Fruit fly (Drosophila melanogaster): ENCODE measurements around the gene spn-A.
A peak's percentile ranks its signal among the peaks of the same experiment; 100 is the strongest.

Gene spn-A

dm6 chr3R:30039494-30039893 is 16.3 kb downstream of the spn-A start, which contains the start of the genes janA, Sry-alpha and Sry-beta (continued):
- TF ChIP-seq tgo (GFP tag; IDR thresholded peaks at IDR 0.05) (no peak), ase (GFP tag; IDR thresholded peaks at IDR 0.05) (no peak), pb (GFP tag; optimal IDR thresholded peaks at IDR 0.05) (no peak), Xbp1 (GFP tag; optimal IDR thresholded peaks at IDR 0.05) (no peak), peb (GFP tag; IDR thresholded peaks at IDR 0.05) (no peak), CG10321 (GFP tag; IDR thresholded peaks at IDR 0.05) (no peak), nerfin-1 (tag; optimal IDR thresholded peaks at IDR 0.05) (no peak), ranshi (GFP tag; IDR thresholded peaks at IDR 0.05) (no peak), CG2129 (GFP tag; IDR thresholded peaks at IDR 0.05; ENCODE audit: partially characterized antibody) (peak; percentile 100), NfI (GFP tag; optimal IDR thresholded peaks at IDR 0.05) (no peak), tio (GFP tag; optimal IDR thresholded peaks at IDR 0.05) (no peak), zfh1 (GFP tag; IDR thresholded peaks at IDR 0.05) (no peak), repo (GFP tag; optimal IDR thresholded peaks at IDR 0.05) (no peak), dmrt99B (tag; optimal IDR thresholded peaks at IDR 0.05) (no peak), Dll (GFP tag; IDR thresholded peaks at IDR 0.05; ENCODE audit: partially characterized antibody) (peak; percentile 100), nau (GFP tag; optimal IDR thresholded peaks at IDR 0.05) (no peak), vvl (GFP tag; IDR thresholded peaks at IDR 0.05) (peak; percentile 42; the same call in 1 of the 2 replicates), ATbp (GFP tag; optimal IDR thresholded peaks at IDR 0.05) (no peak), CG2875 (GFP tag; optimal IDR thresholded peaks at IDR 0.05) (no peak), tin (GFP tag; optimal IDR thresholded peaks at IDR 0.05) (no peak), CG12071 (GFP tag; optimal IDR thresholded peaks at IDR 0.05) (no peak), CG7357 (GFP tag; IDR thresholded peaks at IDR 0.05) (no peak), CG13775 (GFP tag; optimal IDR thresholded peaks at IDR 0.05) (peak; percentile 30), eyg (GFP tag; optimal IDR thresholded peaks at IDR 0.05) (no peak), run (tag; optimal IDR thresholded peaks at IDR 0.05) (no peak), yki (optimal IDR thresholded peaks at IDR 0.05) (no peak), sima (GFP tag; optimal IDR thresholded peaks at IDR 0.05) (no peak), Stat92E (GFP tag; optimal IDR thresholded peaks at IDR 0.05) (peak in 1 of 3 experiments; percentile 29), fd102C (GFP tag; optimal IDR thresholded peaks at IDR 0.05) (no peak), CG11695 (GFP tag; IDR thresholded peaks at IDR 0.05) (no peak), CG18262 (tag; optimal IDR thresholded peaks at IDR 0.05) (no peak), Nf-YC (tag; optimal IDR thresholded peaks at IDR 0.05) (peak; percentile 17), CG14014 (GFP tag; IDR thresholded peaks at IDR 0.05) (no peak), emc (GFP tag; optimal IDR thresholded peaks at IDR 0.05) (no peak), knrl (GFP tag; IDR thresholded peaks at IDR 0.05; ENCODE audit: partially characterized antibody) (peak; percentile 99), seq (GFP tag; IDR thresholded peaks at IDR 0.05) (no peak), CG15011 (GFP tag; optimal IDR thresholded peaks at IDR 0.05) (no peak), CG8388 (GFP tag; optimal IDR thresholded peaks at IDR 0.05) (no peak), CG2120 (GFP tag; optimal IDR thresholded peaks at IDR 0.05) (no peak), CG15479 (GFP tag; optimal IDR thresholded peaks at IDR 0.05) (no peak), PHDP (tag; optimal IDR thresholded peaks at IDR 0.05) (no peak), ash1 (GFP tag; optimal IDR thresholded peaks at IDR 0.05) (no peak), phol (tag; optimal IDR thresholded peaks at IDR 0.05) (peak; percentile 49), HLHmδ (GFP tag; optimal IDR thresholded peaks at IDR 0.05) (no peak), danr (GFP tag; IDR thresholded peaks at IDR 0.05) (no peak), Pdp1 (GFP tag; optimal IDR thresholded peaks at IDR 0.05) (no peak), CG3726 (GFP tag; IDR thresholded peaks at IDR 0.05) (no peak), Kr (GFP tag; optimal IDR thresholded peaks at IDR 0.05) (no peak), CG14710 (tag; optimal IDR thresholded peaks at IDR 0.05) (peak; percentile 62), CG3838 (GFP tag; optimal IDR thresholded peaks at IDR 0.05) (no peak), croc (GFP tag; conservative IDR thresholded peaks at IDR 0.05) (no peak), Dip3 (GFP tag; optimal IDR thresholded peaks at IDR 0.05) (no peak)
